Worm (Caenorhabditis elegans): ENCODE measurements around the gene ZC239.13.

- TF ChIP-seq blmp-1 (tag; optimal IDR thresholded peaks at IDR 0.05) (no peak), snpc-4 (tag; optimal IDR thresholded peaks at IDR 0.05) (no peak), unc-62 (GFP tag; optimal IDR thresholded peaks at IDR 0.05) (no peak)
These were observed 8.7 kb downstream of the ZC239.13 start, which contains the start of gene ZC239.4 for ce11 chrII:3213898-3214297.
